Worm (Caenorhabditis elegans): ENCODE measurements around the gene Y39A1A.3.

Gene Y39A1A.3

ce11 chrIII:10596387-10596786 lies at the start of gene Y39A1A.3:
Gene Y39A1A.3 (minus strand): TSS chrIII:10596487.
- TF ChIP-seq zip-8 (tag; optimal IDR thresholded peaks at IDR 0.05) (no peak), ztf-11 (tag; optimal IDR thresholded peaks at IDR 0.05) (no peak), snpc-4 (tag; optimal IDR thresholded peaks at IDR 0.05) (no peak), blmp-1 (tag; optimal IDR thresholded peaks at IDR 0.05) (no peak), M03D4.4 (tag; optimal IDR thresholded peaks at IDR 0.05) (no peak), unc-62 (GFP tag; optimal IDR thresholded peaks at IDR 0.05) (no peak), bed-3 (GFP tag; optimal IDR thresholded peaks at IDR 0.05) (no peak), lsy-2 (tag; optimal IDR thresholded peaks at IDR 0.05) (no peak), flh-1 (GFP tag; optimal IDR thresholded peaks at IDR 0.05) (no peak), nhr-12 (tag; optimal IDR thresholded peaks at IDR 0.05) (no peak), unc-120 (tag; optimal IDR thresholded peaks at IDR 0.05; ENCODE audit: poor library complexity, severe bottlenecking) (no peak), pha-4 (tag; optimal IDR thresholded peaks at IDR 0.05) (no peak)

- no peak for TF ChIP-seq ceh-43 (GFP tag; optimal IDR thresholded peaks at IDR 0.05)
- no peak for TF ChIP-seq mls-2 (tag; optimal IDR thresholded peaks at IDR 0.05)
- peak; percentile 25 for TF ChIP-seq sptf-1 (tag; optimal IDR thresholded peaks at IDR 0.05)
- no peak for TF ChIP-seq ztf-11 (tag; optimal IDR thresholded peaks at IDR 0.05)
- no peak for TF ChIP-seq ceh-83 (GFP tag; optimal IDR thresholded peaks at IDR 0.05)
- peak; percentile 58 for TF ChIP-seq mep-1 (tag; optimal IDR thresholded peaks at IDR 0.05)
- TF ChIP-seq lin-32 (GFP tag; optimal IDR thresholded peaks at IDR 0.05) = no peak
- no peak for TF ChIP-seq nhr-2 (tag; optimal IDR thresholded peaks at IDR 0.05)
- TF ChIP-seq nhr-237 (tag; optimal IDR thresholded peaks at IDR 0.05) = no peak
- no peak for TF ChIP-seq ham-2 (GFP tag; optimal IDR thresholded peaks at IDR 0.05)
- no peak for TF ChIP-seq nhr-12 (tag; optimal IDR thresholded peaks at IDR 0.05)
- TF ChIP-seq snpc-4 (tag; optimal IDR thresholded peaks at IDR 0.05) = no peak
- TF ChIP-seq unc-62 (GFP tag; optimal IDR thresholded peaks at IDR 0.05) = no peak
- no peak for TF ChIP-seq blmp-1 (tag; optimal IDR thresholded peaks at IDR 0.05)
- TF ChIP-seq mab-5 (tag; optimal IDR thresholded peaks at IDR 0.05) = no peak
- no peak for TF ChIP-seq hlh-1 (tag; optimal IDR thresholded peaks at IDR 0.05)
- no peak for TF ChIP-seq elt-3 (tag; optimal IDR thresholded peaks at IDR 0.05)
- no peak for TF ChIP-seq tbx-8 (GFP tag; optimal IDR thresholded peaks at IDR 0.05)
- TF ChIP-seq nhr-76 (tag; optimal IDR thresholded peaks at IDR 0.05) = no peak
- TF ChIP-seq flh-1 (GFP tag; optimal IDR thresholded peaks at IDR 0.05) = no peak
- TF ChIP-seq bed-3 (GFP tag; optimal IDR thresholded peaks at IDR 0.05) = no peak
- TF ChIP-seq lin-13 (tag; optimal IDR thresholded peaks at IDR 0.05) = peak; percentile 15
- TF ChIP-seq lsy-2 (tag; optimal IDR thresholded peaks at IDR 0.05) = peak; percentile 97
- TF ChIP-seq nhr-28 (tag; optimal IDR thresholded peaks at IDR 0.05) = no peak
- no peak for TF ChIP-seq sem-2 (GFP tag; optimal IDR thresholded peaks at IDR 0.05)
Observed at ce11 chrIII:10642781-10643180, 46.5 kb upstream of the Y39A1A.3 start, which contains the start of the genes dhs-11 and orc-1. Gene dhs-11 (minus strand): TSS chrIII:10642865. Gene orc-1 (plus strand): TSS chrIII:10643129.

DNA sequence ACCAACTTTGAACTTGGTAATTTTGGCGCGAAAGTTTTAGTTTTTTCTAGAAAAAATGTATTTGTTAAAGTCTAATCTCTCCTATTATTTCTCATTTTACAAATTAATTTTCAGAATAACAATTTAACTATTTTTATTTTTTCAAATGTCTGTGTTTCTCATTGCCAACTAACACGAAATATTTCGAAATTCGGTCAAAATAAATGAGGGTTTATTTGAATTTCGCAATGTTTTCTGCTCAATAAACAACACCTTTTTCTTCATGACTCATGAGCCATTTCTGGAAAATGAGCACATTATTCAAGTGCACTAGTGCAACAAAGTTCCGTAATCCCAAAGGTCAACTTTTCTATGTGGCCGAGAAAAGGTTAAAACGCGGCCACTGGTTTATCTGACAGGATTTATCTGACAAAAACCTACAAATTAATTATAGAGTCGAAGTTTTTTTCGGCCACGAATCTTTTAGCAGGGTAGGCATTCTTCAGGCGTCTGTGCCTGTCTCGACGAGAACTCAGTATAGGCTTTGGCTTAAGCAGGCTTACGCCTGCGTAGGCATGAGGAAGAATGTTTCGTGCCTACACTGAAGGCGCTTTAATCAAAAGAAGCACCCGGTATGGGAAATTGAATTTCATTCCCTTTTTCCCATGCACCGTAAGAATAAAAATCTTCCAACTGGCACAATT lies 42.2 kb upstream of the Y39A1A.3 start, which contains the start of gene Y39A1A.27:
Gene Y39A1A.27, plus strand, starts transcription at position 633 of the 683 bp plus-strand sequence.
- TF ChIP-seq hlh-1 (tag; optimal IDR thresholded peaks at IDR 0.05) (no peak), pha-4 (tag; optimal IDR thresholded peaks at IDR 0.05) (no peak), ham-2 (GFP tag; optimal IDR thresholded peaks at IDR 0.05) (no peak), ceh-83 (GFP tag; optimal IDR thresholded peaks at IDR 0.05) (no peak), lin-13 (tag; optimal IDR thresholded peaks at IDR 0.05) (no peak), nhr-12 (tag; optimal IDR thresholded peaks at IDR 0.05) (no peak), nhr-76 (tag; optimal IDR thresholded peaks at IDR 0.05) (no peak), ceh-43 (GFP tag; optimal IDR thresholded peaks at IDR 0.05) (no peak), cnd-1 (tag; optimal IDR thresholded peaks at IDR 0.05) (no peak), zip-8 (tag; optimal IDR thresholded peaks at IDR 0.05) (no peak), tbx-8 (GFP tag; optimal IDR thresholded peaks at IDR 0.05) (no peak)

DNA sequence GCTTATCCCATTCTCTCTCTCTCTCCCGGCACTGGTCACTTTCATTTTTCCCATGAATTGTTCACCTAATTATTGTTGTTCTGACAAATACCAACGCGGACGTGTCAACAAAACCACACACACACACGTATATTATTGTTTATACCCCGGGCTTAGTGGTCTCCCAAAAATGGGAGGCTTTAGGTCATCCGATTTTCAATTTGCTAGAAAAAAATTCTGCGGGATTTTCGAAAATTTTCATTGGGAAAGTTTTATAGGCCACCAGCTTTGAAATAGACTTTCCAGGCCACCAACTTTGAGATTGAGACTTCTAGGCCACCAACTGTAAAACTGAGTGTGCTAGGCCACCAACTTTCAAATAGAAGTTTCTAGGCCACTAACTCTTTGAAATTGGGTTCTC lies 41.6 kb upstream of the Y39A1A.3 start:
- TF ChIP-seq nhr-76 (tag; optimal IDR thresholded peaks at IDR 0.05) (no peak), mab-5 (tag; optimal IDR thresholded peaks at IDR 0.05) (no peak), hlh-1 (tag; optimal IDR thresholded peaks at IDR 0.05) (no peak), snpc-4 (tag; optimal IDR thresholded peaks at IDR 0.05) (no peak), tbx-8 (GFP tag; optimal IDR thresholded peaks at IDR 0.05) (no peak), blmp-1 (tag; optimal IDR thresholded peaks at IDR 0.05) (no peak), sptf-1 (tag; optimal IDR thresholded peaks at IDR 0.05) (no peak), unc-120 (tag; optimal IDR thresholded peaks at IDR 0.05; ENCODE audit: poor library complexity, severe bottlenecking) (no peak), ztf-11 (tag; optimal IDR thresholded peaks at IDR 0.05) (no peak), mep-1 (tag; optimal IDR thresholded peaks at IDR 0.05) (no peak), pha-4 (tag; optimal IDR thresholded peaks at IDR 0.05) (no peak), unc-62 (GFP tag; optimal IDR thresholded peaks at IDR 0.05) (no peak), ham-2 (GFP tag; optimal IDR thresholded peaks at IDR 0.05) (no peak), ces-1 (GFP tag; optimal IDR thresholded peaks at IDR 0.05) (no peak), M03D4.4 (tag; optimal IDR thresholded peaks at IDR 0.05) (no peak)
